Fruit fly (Drosophila melanogaster): ENCODE measurements around the gene CASK.

The CASK gene

DNA sequence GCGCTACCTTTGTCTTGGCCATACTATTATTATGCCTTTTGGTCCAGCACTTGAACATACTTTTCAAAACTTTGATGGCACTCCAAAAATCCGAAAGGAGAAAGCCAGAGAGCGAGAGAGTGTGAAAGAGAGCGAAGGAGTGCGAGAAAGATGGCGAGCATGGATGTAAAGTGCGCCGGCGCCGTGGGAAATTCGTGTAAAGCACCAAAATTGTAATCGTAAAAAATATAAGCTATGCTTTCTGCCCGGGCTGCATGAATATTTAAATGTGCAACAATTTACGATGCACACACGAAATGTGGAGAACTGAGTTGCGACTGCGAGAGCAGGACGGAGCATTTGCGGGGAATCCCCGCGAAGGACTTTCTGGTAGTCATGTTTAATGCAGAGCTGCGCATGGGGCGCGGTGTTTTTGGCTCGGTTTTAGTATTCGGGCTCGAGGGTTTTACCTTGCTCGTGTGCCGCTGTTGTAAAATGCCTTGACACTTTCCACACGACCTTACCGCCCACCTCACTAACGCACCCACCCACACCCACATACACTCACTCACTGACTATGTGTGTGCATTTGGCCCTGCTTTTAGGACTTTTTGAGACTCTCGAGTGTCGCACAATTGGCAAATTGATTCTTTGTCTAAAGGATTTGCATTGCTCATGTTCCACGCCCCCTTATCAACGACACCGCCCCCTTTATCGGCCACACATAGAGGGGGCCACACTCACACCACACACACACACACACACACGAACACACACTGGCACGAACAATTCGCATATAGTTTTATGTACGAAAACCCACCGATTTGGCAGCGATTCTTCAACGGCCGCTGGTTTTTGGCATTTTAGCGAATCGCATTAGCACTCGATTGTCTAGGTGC is 551 bp downstream of the CASK start:
- TF ChIP-seq CG8290 (GFP tag; optimal IDR thresholded peaks at IDR 0.05), result no peak
- TF ChIP-seq CG8290 (tag; optimal IDR thresholded peaks at IDR 0.05), result peak in 1 of 2 experiments; percentile 26
- TF ChIP-seq CG3281 (GFP tag; optimal IDR thresholded peaks at IDR 0.05), result no peak
- TF ChIP-seq Atf6 (GFP tag; IDR thresholded peaks at IDR 0.05), result 0 out of 2 replicates have a peak, but pooled peaks have one; percentile 20
- no peak for TF ChIP-seq CG8388 (GFP tag; optimal IDR thresholded peaks at IDR 0.05)
- TF ChIP-seq ewg (GFP tag; optimal IDR thresholded peaks at IDR 0.05), result peak; percentile 92
- TF ChIP-seq CG32767 (GFP tag; IDR thresholded peaks at IDR 0.05), result peak; percentile 46; the same call in 1 of the 2 replicates
- TF ChIP-seq gt (GFP tag; IDR thresholded peaks at IDR 0.05), result no peak
- 0 out of 4 replicates have a peak, but pooled peaks have one; percentile 33 for TF ChIP-seq Dll (GFP tag; IDR thresholded peaks at IDR 0.05; ENCODE audit: partially characterized antibody)
- no peak for TF ChIP-seq gem (tag; optimal IDR thresholded peaks at IDR 0.05)
- 0 out of 3 replicates have a peak, but pooled peaks have one; percentile 7 for TF ChIP-seq CG14860 (GFP tag; IDR thresholded peaks at IDR 0.05; ENCODE audit: partially characterized antibody)
- peak; percentile 88 for TF ChIP-seq cg (GFP tag; optimal IDR thresholded peaks at IDR 0.05)
- TF ChIP-seq CG8478 (optimal IDR thresholded peaks at IDR 0.05), result peak; percentile 44
- no peak for TF ChIP-seq psq (GFP tag; optimal IDR thresholded peaks at IDR 0.05)
- TF ChIP-seq CG10979 (tag; optimal IDR thresholded peaks at IDR 0.05), result peak; percentile 37
- no peak for TF ChIP-seq al (GFP tag; IDR thresholded peaks at IDR 0.05)
- TF ChIP-seq nerfin-1 (tag; optimal IDR thresholded peaks at IDR 0.05), result no peak
- TF ChIP-seq CTCF (GFP tag; optimal IDR thresholded peaks at IDR 0.05), result peak; percentile 92
- no peak for TF ChIP-seq Lpt (GFP tag; optimal IDR thresholded peaks at IDR 0.05)
- no peak for TF ChIP-seq kay (GFP tag; optimal IDR thresholded peaks at IDR 0.05)
- 0 out of 2 replicates have a peak, but pooled peaks have one; percentile 27 for TF ChIP-seq toy (GFP tag; IDR thresholded peaks at IDR 0.05)
- no peak for TF ChIP-seq ERR (GFP tag; optimal IDR thresholded peaks at IDR 0.05)
- TF ChIP-seq CG12659 (GFP tag; optimal IDR thresholded peaks at IDR 0.05), result no peak
- TF ChIP-seq Hr39 (optimal IDR thresholded peaks at IDR 0.05), result no peak
- TF ChIP-seq nom (GFP tag; optimal IDR thresholded peaks at IDR 0.05), result peak; percentile 39
- TF ChIP-seq CG3065 (GFP tag; optimal IDR thresholded peaks at IDR 0.05), result peak; percentile 95
- TF ChIP-seq mirr (GFP tag; optimal IDR thresholded peaks at IDR 0.05), result peak; percentile 15
- TF ChIP-seq HmgD (GFP tag; optimal IDR thresholded peaks at IDR 0.05), result no peak
- TF ChIP-seq nmo (GFP tag; optimal IDR thresholded peaks at IDR 0.05), result no peak
- TF ChIP-seq Deaf1 (tag; optimal IDR thresholded peaks at IDR 0.05), result peak; percentile 70
- no peak for TF ChIP-seq CG11456 (GFP tag; IDR thresholded peaks at IDR 0.05)
- TF ChIP-seq HHEX (GFP tag; optimal IDR thresholded peaks at IDR 0.05), result no peak
- no peak for TF ChIP-seq Hr51 (GFP tag; optimal IDR thresholded peaks at IDR 0.05)
- peak; percentile 39 to 49 for TF ChIP-seq Trl (optimal IDR thresholded peaks at IDR 0.05)
- TF ChIP-seq Trl (GFP tag; optimal IDR thresholded peaks at IDR 0.05), result no peak
- TF ChIP-seq Atf3 (GFP tag; optimal IDR thresholded peaks at IDR 0.05), result no peak
- TF ChIP-seq sim (GFP tag; IDR thresholded peaks at IDR 0.05), result no peak
- TF ChIP-seq CG13624 (GFP tag; optimal IDR thresholded peaks at IDR 0.05), result no peak
- no peak for TF ChIP-seq CG43689 (GFP tag; IDR thresholded peaks at IDR 0.05)
- TF ChIP-seq YL-1 (GFP tag; optimal IDR thresholded peaks at IDR 0.05), result peak; percentile 35
- TF ChIP-seq sr (GFP tag; IDR thresholded peaks at IDR 0.05), result peak; percentile 32; the same call in 1 of the 3 replicates
- no peak for TF ChIP-seq Max (GFP tag; optimal IDR thresholded peaks at IDR 0.05)
- 0 out of 2 replicates have a peak, but pooled peaks have one; percentile 2 for TF ChIP-seq slbo (GFP tag; IDR thresholded peaks at IDR 0.05)
- no peak for TF ChIP-seq CG3995 (GFP tag; optimal IDR thresholded peaks at IDR 0.05)
- TF ChIP-seq NC2α (GFP tag; optimal IDR thresholded peaks at IDR 0.05), result no peak
- TF ChIP-seq MBD-R2 (GFP tag; IDR thresholded peaks at IDR 0.05), result 0 out of 2 replicates have a peak, but pooled peaks have one; percentile 57
- peak; percentile 38 for TF ChIP-seq CG1832 (GFP tag; optimal IDR thresholded peaks at IDR 0.05)
- 0 out of 3 replicates have a peak, but pooled peaks have one; percentile 9 for TF ChIP-seq Opbp (GFP tag; IDR thresholded peaks at IDR 0.05; ENCODE audit: partially characterized antibody)
- TF ChIP-seq sens-2 (GFP tag; IDR thresholded peaks at IDR 0.05), result 0 out of 2 replicates have a peak, but pooled peaks have one; percentile 28
- TF ChIP-seq nau (GFP tag; optimal IDR thresholded peaks at IDR 0.05), result peak; percentile 11
